Worm (Caenorhabditis elegans) whole organism, early embryonic: ENCODE results near the gene srw-19.

ENCODE experiments used
- B0310.2 ChIP-seq: sonication (generic microtip); optimal IDR thresholded peaks from 2 replicates; lab custom pipeline; 2016; ENCODE audit warnings: mild to moderate bottlenecking, missing genetic modification characterization, missing compliant biosample characterization
- F13C5.2 ChIP-seq: sonication (generic microtip); optimal IDR thresholded peaks from 2 replicates; lab custom pipeline; 2017; ENCODE audit warnings: mild to moderate bottlenecking, missing genetic modification characterization, inconsistent platforms, missing compliant biosample characterization
- aly-1 ChIP-seq: sonication (generic microtip); optimal IDR thresholded peaks from 2 replicates; lab custom pipeline; 2016; ENCODE audit warnings: missing genetic modification characterization, missing compliant biosample characterization
- ama-1 ChIP-seq: fragments of 150-350 bp; optimal IDR thresholded peaks from 2 replicates; lab custom pipeline; 2014
- ceh-13 ChIP-seq: fragments of 200-800 bp; sonication (Bioruptor generic); optimal IDR thresholded peaks from 2 replicates; lab custom pipeline; 2018; ENCODE audit warnings: mild to moderate bottlenecking, missing genetic modification characterization, missing compliant biosample characterization
- ceh-36 ChIP-seq: sonication (generic microtip); optimal IDR thresholded peaks from 2 replicates; lab custom pipeline; 2016; ENCODE audit warnings: missing genetic modification characterization, inconsistent platforms, missing compliant biosample characterization
- ets-7 ChIP-seq: sonication (generic microtip); optimal IDR thresholded peaks from 2 replicates; lab custom pipeline; 2016; ENCODE audit warnings: missing genotype, missing genetic modification characterization, missing compliant biosample characterization
- flt-1 ChIP-seq: fragments of 200-800 bp; sonication (Bioruptor generic); IDR thresholded peaks from 2 replicates; pipeline ENCODE4 v1.3.6; 2022; ENCODE audit warnings: missing genetic modification characterization, missing compliant biosample characterization
- hmbx-1 ChIP-seq: sonication (generic microtip); optimal IDR thresholded peaks from 2 replicates; lab custom pipeline; 2016; ENCODE audit warnings: mild to moderate bottlenecking, missing genetic modification characterization, missing compliant biosample characterization
- hmg-4 ChIP-seq: fragments of 200-800 bp; sonication (Bioruptor generic); optimal IDR thresholded peaks from 2 replicates; lab custom pipeline; 2018; ENCODE audit warnings: mild to moderate bottlenecking, missing genetic modification characterization, missing compliant biosample characterization
- hnd-1 ChIP-seq: sonication (generic microtip); optimal IDR thresholded peaks from 2 replicates; lab custom pipeline; 2016; ENCODE audit warnings: missing genetic modification characterization, missing compliant biosample characterization
- pes-1 ChIP-seq: fragments of 200-800 bp; sonication (Bioruptor generic); IDR thresholded peaks from 2 replicates; pipeline ENCODE4 v1.3.6; 2022; ENCODE audit warnings: missing genetic modification reagents, missing genetic modification characterization, missing compliant biosample characterization
- scrt-1 ChIP-seq: fragments of 200-800 bp; sonication (Bioruptor generic); IDR thresholded peaks from 2 replicates; pipeline ENCODE4 v1.3.6; 2022; ENCODE audit warnings: missing genetic modification characterization, missing compliant biosample characterization
- sea-1 ChIP-seq: fragments of 200-800 bp; sonication (Bioruptor generic); conservative IDR thresholded peaks from 2 replicates; pipeline ENCODE4 v1.3.6; 2022; ENCODE audit warnings: missing genetic modification characterization, missing compliant biosample characterization
- tbx-11 ChIP-seq: fragments of 200-800 bp; sonication (Bioruptor generic); IDR thresholded peaks from 2 replicates; pipeline ENCODE4 v1.3.6; 2022; ENCODE audit warnings: missing genetic modification characterization, missing compliant biosample characterization
- tbx-37 ChIP-seq: fragments of 200-800 bp; sonication (Bioruptor generic); conservative IDR thresholded peaks from 2 replicates; pipeline ENCODE4 v1.3.6; 2022; ENCODE audit warnings: missing genetic modification reagents, missing genetic modification characterization, missing compliant biosample characterization
- tra-4 ChIP-seq: sonication (generic microtip); optimal IDR thresholded peaks from 2 replicates; lab custom pipeline; 2017; ENCODE audit warnings: missing genetic modification characterization, missing compliant biosample characterization

Gene srw-19

DNA sequence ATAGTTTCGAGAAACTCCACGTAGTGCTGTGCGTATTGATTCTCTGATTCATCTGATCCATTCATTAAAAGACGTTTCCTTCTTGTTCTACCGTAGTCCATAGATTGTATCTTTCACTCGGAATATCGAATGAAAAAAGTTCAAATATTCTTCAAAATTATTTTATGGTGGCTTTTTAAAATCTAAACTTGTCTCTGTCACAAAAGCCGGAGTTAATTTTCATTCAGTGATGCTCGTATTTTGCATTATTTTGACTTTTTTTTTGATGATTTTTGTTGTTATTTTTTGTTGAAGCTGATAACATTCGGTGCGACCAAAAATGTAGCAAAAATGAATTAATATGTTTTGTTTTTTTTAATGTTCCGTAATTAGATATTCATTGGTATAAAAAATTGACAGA is 45.5 kb downstream of the srw-19 start, which contains the start of gene nhr-164:
Gene nhr-164 (minus strand): TSS at position 101 of the 400 bp plus-strand sequence.
- no peak for TF ChIP-seq B0310.2 (tag; lab: Kevin White, UChicago)
- TF ChIP-seq ceh-36 (tag; lab: Kevin White, UChicago), result no peak
- TF ChIP-seq hmbx-1 (tag; lab: Kevin White, UChicago), result no peak
- TF ChIP-seq scrt-1 (GFP tag; lab: Robert Waterston, UW), result no peak
- no peak for TF ChIP-seq flt-1 (GFP tag; lab: Robert Waterston, UW)
- TF ChIP-seq sea-1 (GFP tag; lab: Robert Waterston, UW), result no peak
- no peak for TF ChIP-seq hnd-1 (tag; lab: Kevin White, UChicago)
- no peak for TF ChIP-seq F13C5.2 (tag; lab: Kevin White, UChicago)
- no peak for TF ChIP-seq aly-1 (tag; lab: Kevin White, UChicago)
- TF ChIP-seq pes-1 (GFP tag; lab: Robert Waterston, UW), result no peak
- no peak for TF ChIP-seq ceh-13 (GFP tag; lab: Kevin White, UChicago)
- TF ChIP-seq ama-1 (lab: Kevin White, UChicago), result no peak
- TF ChIP-seq ets-7 (tag; lab: Kevin White, UChicago), result no peak
- no peak for TF ChIP-seq tbx-11
- no peak for TF ChIP-seq hmg-4 (GFP tag; lab: Kevin White, UChicago)
- TF ChIP-seq tra-4, result no peak
- TF ChIP-seq tbx-37 (GFP tag; lab: Robert Waterston, UW), result no peak

DNA sequence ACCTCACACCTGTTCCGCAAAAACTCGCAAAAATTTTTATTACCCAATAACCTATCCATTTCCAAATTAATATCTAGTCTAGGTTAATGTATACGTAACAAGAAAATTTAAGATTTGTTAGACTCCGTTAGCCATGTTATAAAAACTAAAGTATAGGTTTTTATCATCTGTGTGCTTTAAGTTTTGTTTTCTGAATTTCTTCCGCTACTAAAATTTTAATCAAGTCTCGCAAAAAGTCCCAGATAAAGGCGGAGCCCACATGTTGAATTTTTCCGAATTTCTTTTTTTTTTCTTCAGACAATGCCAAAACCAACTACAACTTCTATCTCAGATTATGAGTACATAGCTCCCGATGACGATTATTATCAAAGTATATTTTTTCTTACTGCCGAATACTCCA is 49.0 kb downstream of the srw-19 start, which contains the start of gene srw-13:
Gene srw-13 (plus strand): TSS at position 301 of the 400 bp plus-strand sequence.
- TF ChIP-seq tbx-37 (GFP tag; lab: Robert Waterston, UW), result no peak
- TF ChIP-seq ets-7 (tag; lab: Kevin White, UChicago), result no peak
- TF ChIP-seq hmbx-1 (tag; lab: Kevin White, UChicago), result no peak
- TF ChIP-seq ceh-13 (GFP tag; lab: Kevin White, UChicago), result no peak
- TF ChIP-seq aly-1 (tag; lab: Kevin White, UChicago), result no peak
- no peak for TF ChIP-seq flt-1 (GFP tag; lab: Robert Waterston, UW)
- no peak for TF ChIP-seq ama-1 (lab: Kevin White, UChicago)
- no peak for TF ChIP-seq tbx-11

DNA sequence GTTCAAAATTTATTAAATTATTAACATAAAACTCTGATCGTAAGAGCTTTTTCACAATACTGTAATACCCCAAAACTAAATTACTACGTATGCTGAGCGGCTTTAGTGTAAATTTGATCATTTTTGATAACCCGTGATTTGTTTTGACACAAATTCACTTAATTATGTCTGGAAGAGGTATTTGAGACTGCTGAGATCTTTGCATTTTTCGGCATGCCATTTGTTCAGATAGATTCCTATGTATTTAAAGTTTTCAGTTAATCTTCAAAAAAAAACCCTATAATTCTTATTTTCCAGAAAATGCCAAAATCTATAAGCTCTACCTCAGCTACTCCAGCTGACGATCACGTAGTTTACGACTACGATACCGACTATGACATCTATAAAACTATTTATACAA is 50.9 kb downstream of the srw-19 start, which contains the start of gene srw-15:
Gene srw-15 (plus strand): TSS at position 301 of the 400 bp plus-strand sequence.
- no peak for TF ChIP-seq scrt-1 (GFP tag; lab: Robert Waterston, UW)
- no peak for TF ChIP-seq F13C5.2 (tag; lab: Kevin White, UChicago)
- no peak for TF ChIP-seq pes-1 (GFP tag; lab: Robert Waterston, UW)
- TF ChIP-seq sea-1 (GFP tag; lab: Robert Waterston, UW), result no peak
- TF ChIP-seq aly-1 (tag; lab: Kevin White, UChicago), result no peak
- no peak for TF ChIP-seq tbx-11
- TF ChIP-seq ceh-13 (GFP tag; lab: Kevin White, UChicago), result no peak
- no peak for TF ChIP-seq tra-4
- TF ChIP-seq ceh-36 (tag; lab: Kevin White, UChicago), result no peak
- no peak for TF ChIP-seq flt-1 (GFP tag; lab: Robert Waterston, UW)
- no peak for TF ChIP-seq hmbx-1 (tag; lab: Kevin White, UChicago)
- no peak for TF ChIP-seq hmg-4 (GFP tag; lab: Kevin White, UChicago)
- TF ChIP-seq hnd-1 (tag; lab: Kevin White, UChicago), result no peak
- no peak for TF ChIP-seq B0310.2 (tag; lab: Kevin White, UChicago)
- TF ChIP-seq ama-1 (lab: Kevin White, UChicago), result no peak
- no peak for TF ChIP-seq tbx-37 (GFP tag; lab: Robert Waterston, UW)
- TF ChIP-seq ets-7 (tag; lab: Kevin White, UChicago), result no peak
